Worm (Caenorhabditis elegans) whole organism, early embryonic: ENCODE results near the gene affl-1.

Experiments used
- B0310.2 ChIP-seq: sonication (generic microtip); optimal IDR thresholded peaks from 2 replicates; lab custom pipeline; 2016; ENCODE audit warnings: mild to moderate bottlenecking, missing genetic modification characterization, missing compliant biosample characterization
- F13C5.2 ChIP-seq: sonication (generic microtip); optimal IDR thresholded peaks from 2 replicates; lab custom pipeline; 2017; ENCODE audit warnings: mild to moderate bottlenecking, missing genetic modification characterization, inconsistent platforms, missing compliant biosample characterization
- aly-1 ChIP-seq: sonication (generic microtip); optimal IDR thresholded peaks from 2 replicates; lab custom pipeline; 2016; ENCODE audit warnings: missing genetic modification characterization, missing compliant biosample characterization
- ama-1 ChIP-seq: fragments of 150-350 bp; optimal IDR thresholded peaks from 2 replicates; lab custom pipeline; 2014
- ceh-13 ChIP-seq: fragments of 200-800 bp; sonication (Bioruptor generic); optimal IDR thresholded peaks from 2 replicates; lab custom pipeline; 2018; ENCODE audit warnings: mild to moderate bottlenecking, missing genetic modification characterization, missing compliant biosample characterization
- ceh-36 ChIP-seq: sonication (generic microtip); optimal IDR thresholded peaks from 2 replicates; lab custom pipeline; 2016; ENCODE audit warnings: missing genetic modification characterization, inconsistent platforms, missing compliant biosample characterization
- ets-7 ChIP-seq: sonication (generic microtip); optimal IDR thresholded peaks from 2 replicates; lab custom pipeline; 2016; ENCODE audit warnings: missing genotype, missing genetic modification characterization, missing compliant biosample characterization
- flt-1 ChIP-seq: fragments of 200-800 bp; sonication (Bioruptor generic); IDR thresholded peaks from 2 replicates; pipeline ENCODE4 v1.3.6; 2022; ENCODE audit warnings: missing genetic modification characterization, missing compliant biosample characterization
- hmbx-1 ChIP-seq: sonication (generic microtip); optimal IDR thresholded peaks from 2 replicates; lab custom pipeline; 2016; ENCODE audit warnings: mild to moderate bottlenecking, missing genetic modification characterization, missing compliant biosample characterization
- hmg-4 ChIP-seq: fragments of 200-800 bp; sonication (Bioruptor generic); optimal IDR thresholded peaks from 2 replicates; lab custom pipeline; 2018; ENCODE audit warnings: mild to moderate bottlenecking, missing genetic modification characterization, missing compliant biosample characterization
- hnd-1 ChIP-seq: sonication (generic microtip); optimal IDR thresholded peaks from 2 replicates; lab custom pipeline; 2016; ENCODE audit warnings: missing genetic modification characterization, missing compliant biosample characterization
- pes-1 ChIP-seq: fragments of 200-800 bp; sonication (Bioruptor generic); IDR thresholded peaks from 2 replicates; pipeline ENCODE4 v1.3.6; 2022; ENCODE audit warnings: missing genetic modification reagents, missing genetic modification characterization, missing compliant biosample characterization
- scrt-1 ChIP-seq: fragments of 200-800 bp; sonication (Bioruptor generic); IDR thresholded peaks from 2 replicates; pipeline ENCODE4 v1.3.6; 2022; ENCODE audit warnings: missing genetic modification characterization, missing compliant biosample characterization
- sea-1 ChIP-seq: fragments of 200-800 bp; sonication (Bioruptor generic); conservative IDR thresholded peaks from 2 replicates; pipeline ENCODE4 v1.3.6; 2022; ENCODE audit warnings: missing genetic modification characterization, missing compliant biosample characterization
- tbx-11 ChIP-seq: fragments of 200-800 bp; sonication (Bioruptor generic); IDR thresholded peaks from 2 replicates; pipeline ENCODE4 v1.3.6; 2022; ENCODE audit warnings: missing genetic modification characterization, missing compliant biosample characterization
- tbx-37 ChIP-seq: fragments of 200-800 bp; sonication (Bioruptor generic); conservative IDR thresholded peaks from 2 replicates; pipeline ENCODE4 v1.3.6; 2022; ENCODE audit warnings: missing genetic modification reagents, missing genetic modification characterization, missing compliant biosample characterization
- tra-4 ChIP-seq: sonication (generic microtip); optimal IDR thresholded peaks from 2 replicates; lab custom pipeline; 2017; ENCODE audit warnings: missing genetic modification characterization, missing compliant biosample characterization

The affl-1 gene

ce11 chrIII:439926-440325 lies at the start of gene affl-1:
TSS of gene affl-1 (plus strand) at chrIII:440226.
- TF ChIP-seq tbx-11 (GFP tag; lab: Robert Waterston, UW) (no peak), tra-4 (tag; lab: Kevin White, UChicago) (no peak), aly-1 (no peak), scrt-1 (GFP tag; lab: Robert Waterston, UW) (no peak), ets-7 (tag; lab: Kevin White, UChicago) (no peak), hmg-4 (GFP tag; lab: Kevin White, UChicago) (no peak), ceh-13 (no peak), ceh-36 (tag; lab: Kevin White, UChicago) (no peak), B0310.2 (no peak), hnd-1 (tag; lab: Kevin White, UChicago) (no peak), pes-1 (GFP tag; lab: Robert Waterston, UW) (no peak), tbx-37 (GFP tag; lab: Robert Waterston, UW) (no peak), sea-1 (GFP tag; lab: Robert Waterston, UW) (no peak), F13C5.2 (tag; lab: Kevin White, UChicago) (no peak), ama-1 (lab: Kevin White, UChicago) (no peak), hmbx-1 (tag; lab: Kevin White, UChicago) (no peak), flt-1 (GFP tag; lab: Robert Waterston, UW) (no peak)

ce11 chrIII:400898-401297 lies 39.1 kb upstream of the affl-1 start:
- TF ChIP-seq sea-1 (GFP tag; lab: Robert Waterston, UW), result no peak
- TF ChIP-seq tbx-37 (GFP tag; lab: Robert Waterston, UW), result no peak
- TF ChIP-seq pes-1 (GFP tag; lab: Robert Waterston, UW), result no peak

- TF ChIP-seq ceh-13 (no peak), ceh-36 (tag; lab: Kevin White, UChicago) (no peak), hmg-4 (GFP tag; lab: Kevin White, UChicago) (no peak), tra-4 (tag; lab: Kevin White, UChicago) (no peak), scrt-1 (GFP tag; lab: Robert Waterston, UW) (no peak), F13C5.2 (tag; lab: Kevin White, UChicago) (no peak), ama-1 (lab: Kevin White, UChicago) (no peak), aly-1 (no peak), hnd-1 (tag; lab: Kevin White, UChicago) (no peak), sea-1 (GFP tag; lab: Robert Waterston, UW) (no peak), flt-1 (GFP tag; lab: Robert Waterston, UW) (no peak), tbx-11 (GFP tag; lab: Robert Waterston, UW) (no peak), ets-7 (tag; lab: Kevin White, UChicago) (no peak)
These were observed 37.7 kb upstream of the affl-1 start, which contains the start of the genes Y55B1BL.1 and Y55B1BL.2 for ce11 chrIII:402168-402813. TSS of gene Y55B1BL.1 (plus strand) at chrIII:402384. TSS of gene Y55B1BL.2 (plus strand) at chrIII:402763.

- TF ChIP-seq scrt-1 (GFP tag; lab: Robert Waterston, UW) (peak; percentile 80), flt-1 (GFP tag; lab: Robert Waterston, UW) (peak; percentile 62), sea-1 (GFP tag; lab: Robert Waterston, UW) (peak; percentile 85), tbx-11 (GFP tag; lab: Robert Waterston, UW) (peak; percentile 81), pes-1 (GFP tag; lab: Robert Waterston, UW) (peak; percentile 68), tbx-37 (GFP tag; lab: Robert Waterston, UW) (0 out of 2 replicates have a peak, but pooled peaks have one; percentile 14)
These were observed 24.7 kb upstream of the affl-1 start for ce11 chrIII:415331-415775.

- no peak for TF ChIP-seq scrt-1 (GFP tag; lab: Robert Waterston, UW)
- TF ChIP-seq flt-1 (GFP tag; lab: Robert Waterston, UW), result no peak
- TF ChIP-seq pes-1 (GFP tag; lab: Robert Waterston, UW), result no peak
- TF ChIP-seq ceh-13, result no peak
- no peak for TF ChIP-seq ama-1 (lab: Kevin White, UChicago)
- TF ChIP-seq hnd-1 (tag; lab: Kevin White, UChicago), result no peak
- no peak for TF ChIP-seq hmbx-1 (tag; lab: Kevin White, UChicago)
- no peak for TF ChIP-seq tbx-11 (GFP tag; lab: Robert Waterston, UW)
- no peak for TF ChIP-seq ceh-36 (tag; lab: Kevin White, UChicago)
- TF ChIP-seq B0310.2, result no peak
- TF ChIP-seq ets-7 (tag; lab: Kevin White, UChicago), result no peak
- no peak for TF ChIP-seq F13C5.2 (tag; lab: Kevin White, UChicago)
- TF ChIP-seq sea-1 (GFP tag; lab: Robert Waterston, UW), result no peak
- TF ChIP-seq hmg-4 (GFP tag; lab: Kevin White, UChicago), result no peak
- TF ChIP-seq tra-4 (tag; lab: Kevin White, UChicago), result no peak
- TF ChIP-seq aly-1, result no peak
- TF ChIP-seq tbx-37 (GFP tag; lab: Robert Waterston, UW), result no peak
These were observed 21.4 kb upstream of the affl-1 start, which contains the start of gene stim-1 for ce11 chrIII:418649-419048. TSS of gene stim-1 (minus strand) at chrIII:418749.

- TF ChIP-seq ceh-36 (tag; lab: Kevin White, UChicago) (no peak), flt-1 (GFP tag; lab: Robert Waterston, UW) (no peak)
These were observed 17.5 kb upstream of the affl-1 start for ce11 chrIII:422553-422952.

- no peak for TF ChIP-seq hmbx-1 (tag; lab: Kevin White, UChicago)
- no peak for TF ChIP-seq scrt-1 (GFP tag; lab: Robert Waterston, UW)
- TF ChIP-seq tbx-11 (GFP tag; lab: Robert Waterston, UW), result no peak
- no peak for TF ChIP-seq ama-1 (lab: Kevin White, UChicago)
- no peak for TF ChIP-seq hnd-1 (tag; lab: Kevin White, UChicago)
- TF ChIP-seq F13C5.2 (tag; lab: Kevin White, UChicago), result no peak
- no peak for TF ChIP-seq hmg-4 (GFP tag; lab: Kevin White, UChicago)
- no peak for TF ChIP-seq sea-1 (GFP tag; lab: Robert Waterston, UW)
- TF ChIP-seq pes-1 (GFP tag; lab: Robert Waterston, UW), result no peak
- TF ChIP-seq B0310.2, result no peak
- TF ChIP-seq aly-1, result no peak
- no peak for TF ChIP-seq ceh-13
- no peak for TF ChIP-seq tbx-37 (GFP tag; lab: Robert Waterston, UW)
- TF ChIP-seq tra-4 (tag; lab: Kevin White, UChicago), result no peak
- no peak for TF ChIP-seq ets-7 (tag; lab: Kevin White, UChicago)
- TF ChIP-seq ceh-36 (tag; lab: Kevin White, UChicago), result no peak
These were observed 16.2 kb upstream of the affl-1 start for ce11 chrIII:423875-424274.
